Fruit fly (Drosophila melanogaster) whole organism, embryonic: ENCODE measurements around the gene Pgm1.

ENCODE experiments used
- ATbp ChIP-seq: fragments of 200-800 bp; sonication (Bioruptor generic); optimal IDR thresholded peaks from 2 replicates; lab custom pipeline; 2017; ENCODE audit warnings: missing biosample characterization, mild to moderate bottlenecking, missing genetic modification characterization, missing genetic modification reagents
- CG10147 ChIP-seq: fragments of 200-800 bp; sonication (Bioruptor generic); optimal IDR thresholded peaks from 2 replicates; lab custom pipeline; 2019; ENCODE audit warnings: missing biosample characterization, mild to moderate bottlenecking, missing genetic modification characterization, moderate library complexity
- CG10959 ChIP-seq: fragments of 200-800 bp; sonication (Bioruptor generic); IDR thresholded peaks from 2 replicates; pipeline ENCODE4 v1.3.6; 2022; ENCODE audit warnings: missing biosample characterization, missing genetic modification characterization
- CG14965 ChIP-seq: fragments of 200-800 bp; sonication (Bioruptor generic); optimal IDR thresholded peaks from 2 replicates; lab custom pipeline; 2016; ENCODE audit warnings: missing biosample characterization, missing genetic modification characterization, borderline replicate concordance
- CG15514 ChIP-seq: fragments of 200-800 bp; sonication (Bioruptor generic); optimal IDR thresholded peaks from 3 replicates; lab custom pipeline; 2017; ENCODE audit warnings: missing biosample characterization, missing genetic modification characterization, mild to moderate bottlenecking, moderate library complexity, missing genetic modification reagents
- CG1647 ChIP-seq: fragments of 200-800 bp; sonication (Bioruptor generic); optimal IDR thresholded peaks from 3 replicates; lab custom pipeline; 2016; ENCODE audit warnings: missing biosample characterization, missing genetic modification characterization
- CG17612 ChIP-seq: fragments of 200-800 bp; sonication (Bioruptor generic); IDR thresholded peaks from 2 replicates; pipeline ENCODE4 v1.3.6; 2022; ENCODE audit warnings: missing biosample characterization, missing genetic modification characterization
- CG18011 ChIP-seq: fragments of 200-800 bp; sonication (Bioruptor generic); optimal IDR thresholded peaks from 2 replicates; lab custom pipeline; 2017; ENCODE audit warnings: missing biosample characterization, missing genetic modification characterization, mild to moderate bottlenecking, moderate library complexity, missing genotype
- CG2889 ChIP-seq: fragments of 200-800 bp; sonication (Bioruptor generic); IDR thresholded peaks from 3 replicates; pipeline ENCODE4 v1.3.6; 2022; ENCODE audit warnings: missing biosample characterization, missing genetic modification characterization
- CG32767 ChIP-seq: fragments of 200-800 bp; sonication (Bioruptor generic); IDR thresholded peaks from 2 replicates; pipeline ENCODE4 v1.3.6; 2022; ENCODE audit warnings: missing biosample characterization, missing genetic modification characterization
- CG34422 ChIP-seq: fragments of 200-800 bp; sonication (Bioruptor generic); IDR thresholded peaks from 3 replicates; pipeline ENCODE4 v1.3.6; 2022; ENCODE audit warnings: missing biosample characterization, missing genetic modification characterization
- CG3995 ChIP-seq: fragments of 200-800 bp; sonication (Bioruptor generic); optimal IDR thresholded peaks from 3 replicates; lab custom pipeline; 2016; ENCODE audit warnings: missing biosample characterization, missing genetic modification characterization
- CG4360 ChIP-seq: fragments of 200-800 bp; sonication (Bioruptor generic); IDR thresholded peaks from 2 replicates; pipeline ENCODE4 v1.3.6; 2022; ENCODE audit warnings: missing biosample characterization, missing genetic modification characterization
- CG4707 ChIP-seq: fragments of 200-800 bp; sonication (Bioruptor generic); optimal IDR thresholded peaks from 2 replicates; lab custom pipeline; 2018; ENCODE audit warnings: missing biosample characterization, mild to moderate bottlenecking, missing genetic modification characterization, moderate library complexity
- CG7745 ChIP-seq: fragments of 200-800 bp; sonication (Bioruptor generic); optimal IDR thresholded peaks from 2 replicates; lab custom pipeline; 2018; ENCODE audit warnings: missing biosample characterization, mild to moderate bottlenecking, missing genetic modification characterization, moderate library complexity
- CG8944 ChIP-seq: fragments of 200-800 bp; sonication (Bioruptor generic); optimal IDR thresholded peaks from 3 replicates; lab custom pipeline; 2016; ENCODE audit warnings: missing biosample characterization, missing genetic modification characterization
- CG9817 ChIP-seq: fragments of 200-800 bp; sonication (Bioruptor generic); optimal IDR thresholded peaks from 2 replicates; lab custom pipeline; 2018; ENCODE audit warnings: missing biosample characterization, mild to moderate bottlenecking, missing genetic modification characterization, moderate library complexity
- CG9932 ChIP-seq: fragments of 200-800 bp; sonication (Bioruptor generic); IDR thresholded peaks from 2 replicates; pipeline ENCODE4 v1.3.6; 2022; ENCODE audit warnings: missing biosample characterization, missing genetic modification characterization
- Fer2 ChIP-seq: fragments of 200-800 bp; sonication (Bioruptor generic); optimal IDR thresholded peaks from 2 replicates; lab custom pipeline; 2018; ENCODE audit warnings: missing biosample characterization, mild to moderate bottlenecking, missing genetic modification characterization, moderate library complexity
- HLH54F ChIP-seq: fragments of 200-800 bp; sonication (Bioruptor generic); optimal IDR thresholded peaks from 3 replicates; lab custom pipeline; 2016; ENCODE audit warnings: missing biosample characterization, missing genetic modification characterization
- HmgD ChIP-seq: fragments of 200-800 bp; sonication (Bioruptor generic); optimal IDR thresholded peaks from 3 replicates; lab custom pipeline; 2016; ENCODE audit warnings: missing biosample characterization, missing genetic modification characterization
- Hsf ChIP-seq: fragments of 200-800 bp; sonication (Bioruptor generic); optimal IDR thresholded peaks from 3 replicates; lab custom pipeline; 2016; ENCODE audit warnings: missing biosample characterization, missing genetic modification characterization
- Mad ChIP-seq: fragments of 200-800 bp; sonication (Bioruptor generic); optimal IDR thresholded peaks from 2 replicates; lab custom pipeline; 2016; ENCODE audit warnings: missing biosample characterization, missing genetic modification characterization
- NC2β ChIP-seq: fragments of 200-800 bp; sonication (Bioruptor generic); optimal IDR thresholded peaks from 2 replicates; lab custom pipeline; 2016; ENCODE audit warnings: missing biosample characterization, missing genetic modification characterization
- Ravus ChIP-seq: fragments of 200-800 bp; sonication (Bioruptor generic); IDR thresholded peaks from 2 replicates; pipeline ENCODE4 v1.3.6; 2022; ENCODE audit warnings: missing biosample characterization, missing genetic modification characterization
- Scr ChIP-seq: fragments of 200-800 bp; sonication (Bioruptor generic); IDR thresholded peaks from 2 replicates; pipeline ENCODE4 v1.3.6; 2022; ENCODE audit warnings: missing biosample characterization, missing genetic modification characterization; ENCODE audit not compliant: partially characterized antibody
- Sry-β ChIP-seq: fragments of 200-800 bp; sonication (Bioruptor generic); optimal IDR thresholded peaks from 2 replicates; lab custom pipeline; 2018; ENCODE audit warnings: missing biosample characterization, mild to moderate bottlenecking, missing genetic modification characterization, moderate library complexity
- ash1 ChIP-seq: fragments of 200-800 bp; sonication (Bioruptor generic); optimal IDR thresholded peaks from 2 replicates; lab custom pipeline; 2018; ENCODE audit warnings: missing biosample characterization, mild to moderate bottlenecking, missing genetic modification characterization
- cg ChIP-seq: fragments of 200-800 bp; sonication (Bioruptor generic); optimal IDR thresholded peaks from 3 replicates; lab custom pipeline; 2019; ENCODE audit warnings: missing biosample characterization, mild to moderate bottlenecking, missing genetic modification characterization, moderate library complexity
- danr ChIP-seq: fragments of 200-800 bp; sonication (Bioruptor generic); IDR thresholded peaks from 2 replicates; pipeline ENCODE4 v1.3.6; 2022; ENCODE audit warnings: missing biosample characterization, missing genetic modification characterization
- grau ChIP-seq: fragments of 200-800 bp; optimal IDR thresholded peaks from 3 replicates; lab custom pipeline; 2019; ENCODE audit warnings: missing biosample characterization, mild to moderate bottlenecking, missing genetic modification characterization, moderate library complexity
- ind ChIP-seq: fragments of 200-800 bp; sonication (Bioruptor generic); optimal IDR thresholded peaks from 3 replicates; lab custom pipeline; 2016; ENCODE audit warnings: missing biosample characterization, missing genetic modification characterization
- maf-S ChIP-seq: fragments of 200-800 bp; sonication (Bioruptor generic); optimal IDR thresholded peaks from 2 replicates; lab custom pipeline; 2016; ENCODE audit warnings: missing biosample characterization, missing genetic modification characterization
- mirr ChIP-seq: fragments of 200-800 bp; sonication (Bioruptor generic); optimal IDR thresholded peaks from 3 replicates; lab custom pipeline; 2018; ENCODE audit warnings: missing biosample characterization, mild to moderate bottlenecking, missing genetic modification characterization
- nom ChIP-seq: fragments of 200-800 bp; sonication (Bioruptor generic); optimal IDR thresholded peaks from 2 replicates; lab custom pipeline; 2017; ENCODE audit warnings: missing biosample characterization, missing genetic modification characterization, mild to moderate bottlenecking, moderate library complexity, missing genetic modification reagents
- onecut ChIP-seq: fragments of 200-800 bp; sonication (Bioruptor generic); IDR thresholded peaks from 2 replicates; pipeline ENCODE4 v1.3.6; 2022; ENCODE audit warnings: missing biosample characterization, missing genetic modification characterization
- pb ChIP-seq: fragments of 200-800 bp; sonication (Bioruptor generic); optimal IDR thresholded peaks from 3 replicates; lab custom pipeline; 2016; ENCODE audit warnings: missing biosample characterization, missing genetic modification characterization
- pfk ChIP-seq: fragments of 200-800 bp; sonication (Bioruptor generic); optimal IDR thresholded peaks from 2 replicates; lab custom pipeline; 2018; ENCODE audit warnings: missing biosample characterization, mild to moderate bottlenecking, missing genetic modification characterization, moderate library complexity
- pum ChIP-seq: fragments of 200-800 bp; sonication (Bioruptor generic); optimal IDR thresholded peaks from 2 replicates; lab custom pipeline; 2016; ENCODE audit warnings: missing biosample characterization, missing genetic modification characterization
- ranshi ChIP-seq: fragments of 200-800 bp; sonication (Bioruptor generic); IDR thresholded peaks from 2 replicates; pipeline ENCODE4 v1.3.6; 2022; ENCODE audit warnings: missing biosample characterization, missing genetic modification characterization
- row ChIP-seq: fragments of 200-800 bp; sonication (Bioruptor generic); IDR thresholded peaks from 3 replicates; pipeline ENCODE4 v1.3.6; 2022; ENCODE audit warnings: missing biosample characterization, missing genetic modification characterization
- shn ChIP-seq: fragments of 200-800 bp; sonication (Bioruptor generic); optimal IDR thresholded peaks from 3 replicates; lab custom pipeline; 2016; ENCODE audit warnings: missing biosample characterization, missing genetic modification characterization
- sr ChIP-seq: fragments of 200-800 bp; sonication (Bioruptor generic); IDR thresholded peaks from 3 replicates; pipeline ENCODE4 v1.3.6; 2022; ENCODE audit warnings: missing biosample characterization, missing genetic modification characterization
- tll ChIP-seq, 2 experiments: fragments of 200-800 bp in 1 of 2; fragments of >200 bp in 1 of 2; sonication (Bioruptor generic) in 1 of 2; optimal IDR thresholded peaks; 2 replicates each; lab custom pipeline; 2017 to 2019; ENCODE audit warnings: missing biosample characterization in 2 of 2, missing genetic modification characterization in 2 of 2, mild to moderate bottlenecking in 1 of 2, moderate library complexity in 1 of 2
- toy ChIP-seq: fragments of 200-800 bp; sonication (Bioruptor generic); IDR thresholded peaks from 2 replicates; pipeline ENCODE4 v1.3.6; 2022; ENCODE audit warnings: missing biosample characterization, missing genetic modification characterization
- ttk ChIP-seq: fragments of 200-800 bp; sonication (Bioruptor generic); IDR thresholded peaks from 2 replicates; pipeline ENCODE4 v2.1.2; 2022; ENCODE audit warnings: missing biosample characterization, missing genetic modification characterization
- twi ChIP-seq: fragments of 200-800 bp; optimal IDR thresholded peaks from 2 replicates; lab custom pipeline; 2019; ENCODE audit warnings: missing biosample characterization, mild to moderate bottlenecking, missing genetic modification characterization, moderate library complexity
- tx ChIP-seq: fragments of 200-800 bp; sonication (Bioruptor generic); optimal IDR thresholded peaks from 2 replicates; lab custom pipeline; 2016; ENCODE audit warnings: missing biosample characterization, missing genetic modification characterization
- wor ChIP-seq: fragments of 200-800 bp; sonication (Bioruptor generic); IDR thresholded peaks from 2 replicates; pipeline ENCODE4 v1.3.6; 2022; ENCODE audit warnings: missing biosample characterization, missing genetic modification characterization

The Pgm1 gene

DNA sequence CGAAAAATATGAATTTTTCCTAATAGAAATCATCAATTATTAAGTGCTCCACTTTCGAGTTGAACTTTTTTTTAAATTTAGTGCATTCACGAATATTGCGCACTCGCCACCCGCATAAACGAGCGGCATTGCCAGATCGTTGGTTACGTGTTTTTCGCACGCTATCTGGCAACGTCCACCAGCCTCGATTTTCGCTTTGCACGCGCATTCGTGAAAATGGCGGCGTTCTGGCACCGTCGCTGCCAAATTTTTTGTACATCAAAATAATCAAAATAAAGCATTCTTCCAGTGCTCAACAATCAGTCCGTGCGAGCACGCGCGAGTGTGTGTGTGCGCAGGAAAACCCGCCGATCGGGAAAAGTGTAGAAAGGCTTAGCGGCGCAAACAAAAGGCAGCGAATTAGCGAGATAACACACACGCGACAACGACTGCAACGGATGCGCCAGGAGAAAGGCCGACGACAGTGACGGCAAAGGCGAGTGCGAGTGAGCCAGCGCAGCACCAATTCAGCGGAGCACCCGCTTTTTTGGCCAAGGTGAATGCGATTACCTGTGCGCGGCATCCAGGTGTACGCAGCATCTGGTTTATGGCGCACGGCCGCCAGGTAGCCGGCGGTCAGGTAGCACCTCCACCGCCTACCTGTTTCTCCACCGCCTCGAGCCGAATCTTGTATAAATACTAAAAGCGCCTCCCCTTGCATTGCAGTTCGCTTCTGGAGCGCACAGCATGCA is 14.6 kb downstream of the Pgm1 start (continued):
- TF ChIP-seq nom (GFP tag; lab: Kevin White, UChicago) (peak; percentile 73), Fer2 (tag; lab: Kevin White, UChicago) (peak; percentile 56), CG10147 (GFP tag; lab: Kevin White, UChicago) (peak; percentile 84), mirr (no peak), ATbp (GFP tag; lab: Kevin White, UChicago) (no peak), ind (GFP tag; lab: Kevin White, UChicago) (peak; percentile 83), tx (GFP tag; lab: Kevin White, UChicago) (peak; percentile 83), CG18011 (GFP tag; lab: Kevin White, UChicago) (peak; percentile 64), HmgD (GFP tag; lab: Kevin White, UChicago) (peak; percentile 74), CG17612 (GFP tag; lab: Robert Waterston, UW) (no peak), ranshi (GFP tag; lab: Robert Waterston, UW) (peak; percentile 75; the same call in 1 of the 2 replicates), ash1 (GFP tag; lab: Kevin White, UChicago) (peak; percentile 0), row (peak; percentile 91), sr (GFP tag; lab: Robert Waterston, UW) (peak; percentile 26; the same call in 1 of the 3 replicates), pb (GFP tag; lab: Kevin White, UChicago) (peak; percentile 82), Hsf (peak; percentile 85), wor (GFP tag; lab: Robert Waterston, UW) (peak; percentile 41), CG32767 (GFP tag; lab: Robert Waterston, UW) (peak; percentile 59; the same call in 1 of the 2 replicates), ttk (GFP tag; lab: Robert Waterston, UW) (peak; percentile 63), pum (GFP tag; lab: Kevin White, UChicago) (peak; percentile 84), Mad (GFP tag; lab: Kevin White, UChicago) (peak; percentile 81), Scr (GFP tag; lab: Robert Waterston, UW) (peak; percentile 62), CG34422 (GFP tag; lab: Robert Waterston, UW) (peak; percentile 76), CG8944 (GFP tag; lab: Kevin White, UChicago) (peak; percentile 75), CG1647 (GFP tag; lab: Kevin White, UChicago) (peak; percentile 57), CG10959 (GFP tag; lab: Robert Waterston, UW) (0 out of 2 replicates have a peak, but pooled peaks have one; percentile 29), CG9817 (tag; lab: Kevin White, UChicago) (peak; percentile 79), toy (GFP tag; lab: Robert Waterston, UW) (peak; percentile 52; the same call in 1 of the 2 replicates), Ravus (GFP tag; lab: Robert Waterston, UW) (no peak; the same call in 1 of the 2 replicates), HLH54F (GFP tag; lab: Kevin White, UChicago) (peak; percentile 91), cg (GFP tag; lab: Kevin White, UChicago) (peak; percentile 81), onecut (peak; percentile 72), grau (peak; percentile 82), danr (GFP tag; lab: Robert Waterston, UW) (peak; percentile 49; the same call in 1 of the 2 replicates), CG7745 (tag; lab: Kevin White, UChicago) (no peak), CG15514 (GFP tag; lab: Kevin White, UChicago) (peak; percentile 89), NC2β (GFP tag; lab: Kevin White, UChicago) (peak; percentile 73), tll (GFP tag; optimal IDR thresholded peaks at IDR 0.05; lab: Kevin White, UChicago) (peak in 1 of 2 experiments; percentile 59), shn (GFP tag; lab: Kevin White, UChicago) (peak; percentile 84), Sry-β (GFP tag; lab: Kevin White, UChicago) (no peak), CG4707 (GFP tag; lab: Kevin White, UChicago) (no peak), CG3995 (GFP tag; lab: Kevin White, UChicago) (no peak), CG14965 (GFP tag; lab: Kevin White, UChicago) (peak; percentile 50), CG4360 (GFP tag; lab: Robert Waterston, UW) (peak; percentile 48), CG9932 (GFP tag; lab: Robert Waterston, UW) (peak; percentile 83), pfk (peak; percentile 58), twi (tag; lab: Kevin White, UChicago) (no peak), maf-S (peak; percentile 82), CG2889 (GFP tag; lab: Robert Waterston, UW) (no peak)
